Worm (Caenorhabditis elegans) whole organism, L4 larva: ENCODE measurements around the gene scl-13.

Experiments used
- F49E8.2 ChIP-seq: sonication (generic microtip); optimal IDR thresholded peaks from 2 replicates; lab custom pipeline; 2016; ENCODE audit warnings: missing compliant biosample characterization, mild to moderate bottlenecking, missing genetic modification characterization, borderline replicate concordance
- R02D3.7 ChIP-seq: fragments of 150-350 bp; sonication (generic microtip); optimal IDR thresholded peaks from 3 replicates; lab custom pipeline; 2014; ENCODE audit warnings: missing biosample characterization, missing genetic modification characterization
- T20F7.1 ChIP-seq: fragments of 200-800 bp; sonication (Bioruptor generic); optimal IDR thresholded peaks from 2 replicates; lab custom pipeline; 2018; ENCODE audit warnings: mild to moderate bottlenecking, missing genetic modification characterization, missing compliant biosample characterization
- T26A8.4 ChIP-seq: fragments of 200-800 bp; sonication (Bioruptor generic); IDR thresholded peaks from 2 replicates; pipeline ENCODE4 v1.3.6; 2022; ENCODE audit warnings: missing genetic modification characterization, missing compliant biosample characterization
- Y75B8A.6 ChIP-seq: fragments of 200-800 bp; sonication (Bioruptor generic); IDR thresholded peaks from 2 replicates; pipeline ENCODE4 v1.3.6; 2022; ENCODE audit warnings: missing genetic modification reagents, missing genetic modification characterization, missing compliant biosample characterization
- ZK337.2 ChIP-seq: fragments of 200-800 bp; sonication (Bioruptor generic); IDR thresholded peaks from 2 replicates; pipeline ENCODE4 v1.3.6; 2022; ENCODE audit warnings: missing genetic modification reagents, missing genetic modification characterization, missing compliant biosample characterization
- ZK546.5 ChIP-seq, 2 experiments: sonication (generic microtip); optimal IDR thresholded peaks; 2 replicates each; lab custom pipeline; 2017; ENCODE audit warnings: missing biosample characterization in 2 of 2, missing genetic modification characterization in 2 of 2
- ama-1 ChIP-seq: fragments of 150-350 bp; optimal IDR thresholded peaks from 2 replicates; lab custom pipeline; 2014; ENCODE audit warnings: inconsistent platforms, mixed read lengths
- ceh-44 ChIP-seq: fragments of 200-800 bp; sonication (Bioruptor generic); IDR thresholded peaks from 2 replicates; pipeline ENCODE4 v1.3.6; 2022; ENCODE audit warnings: missing genetic modification reagents, missing genetic modification characterization, missing compliant biosample characterization
- cey-2 ChIP-seq: sonication (generic microtip); optimal IDR thresholded peaks from 3 replicates; lab custom pipeline; 2017; ENCODE audit warnings: missing genetic modification characterization, mild to moderate bottlenecking, missing compliant biosample characterization, antibody characterized with exemption, borderline replicate concordance; ENCODE audit not compliant: insufficient read depth
- ctbp-1 ChIP-seq: fragments of 200-800 bp; sonication (Bioruptor generic); IDR thresholded peaks from 2 replicates; pipeline ENCODE4 v1.3.6; 2022; ENCODE audit warnings: missing genetic modification reagents, missing genetic modification characterization, missing compliant biosample characterization
- daf-12 ChIP-seq: fragments of 150-350 bp; optimal IDR thresholded peaks from 2 replicates; lab custom pipeline; 2014; ENCODE audit warnings: missing biosample characterization, missing genetic modification reagents, missing genetic modification characterization
- daf-16 ChIP-seq, 3 experiments: sonication (generic microtip); optimal IDR thresholded peaks; 2 replicates each; lab custom pipeline; 2016 to 2017; ENCODE audit warnings: missing genetic modification characterization in 3 of 3, missing genetic modification reagents in 3 of 3, mild to moderate bottlenecking in 2 of 3, missing compliant biosample characterization in 2 of 3, missing biosample characterization in 1 of 3, moderate library complexity in 1 of 3
- dmd-6 ChIP-seq: fragments of 200-800 bp; sonication (Bioruptor generic); IDR thresholded peaks from 2 replicates; pipeline ENCODE4 v1.3.6; 2022; ENCODE audit warnings: missing genetic modification reagents, missing genetic modification characterization, missing compliant biosample characterization
- duxl-1 ChIP-seq: sonication (generic microtip); optimal IDR thresholded peaks from 2 replicates; lab custom pipeline; 2016; ENCODE audit warnings: mild to moderate bottlenecking, missing genetic modification characterization, moderate library complexity, missing compliant biosample characterization; ENCODE audit not compliant: poor library complexity
- dve-1 ChIP-seq: sonication (generic microtip); optimal IDR thresholded peaks from 2 replicates; lab custom pipeline; 2017; ENCODE audit warnings: antibody characterized with exemption, mild to moderate bottlenecking, missing genetic modification characterization, missing compliant biosample characterization; ENCODE audit not compliant: insufficient read depth
- egl-27 ChIP-seq: sonication (generic microtip); optimal IDR thresholded peaks from 3 replicates; lab custom pipeline; 2017; ENCODE audit warnings: missing biosample characterization, missing genetic modification reagents, missing genetic modification characterization
- fos-1 ChIP-seq: fragments of 150-350 bp; optimal IDR thresholded peaks from 2 replicates; lab custom pipeline; 2014; ENCODE audit warnings: missing biosample characterization, missing genetic modification characterization
- hlh-30 ChIP-seq: sonication (generic microtip); optimal IDR thresholded peaks from 2 replicates; lab custom pipeline; 2017; ENCODE audit warnings: antibody characterized with exemption, mild to moderate bottlenecking, missing genetic modification characterization, missing compliant biosample characterization; ENCODE audit not compliant: insufficient read depth
- madf-5 ChIP-seq, 2 experiments: fragments of 200-800 bp; sonication (Bioruptor generic); IDR thresholded peaks; 2 replicates each; pipeline ENCODE4 v1.3.6; 2022; ENCODE audit warnings: missing compliant biosample characterization in 2 of 2, missing genetic modification characterization in 2 of 2
- mes-2 ChIP-seq: sonication (generic microtip); optimal IDR thresholded peaks from 2 replicates; lab custom pipeline; 2016; ENCODE audit warnings: missing genotype, mild to moderate bottlenecking, missing genetic modification characterization, missing compliant biosample characterization; ENCODE audit not compliant: poor library complexity, severe bottlenecking
- mxl-2 ChIP-seq: fragments of 200-800 bp; sonication (Bioruptor generic); conservative IDR thresholded peaks from 2 replicates; pipeline ENCODE4 v1.3.6; 2022; ENCODE audit warnings: missing genetic modification reagents, missing genetic modification characterization, missing compliant biosample characterization
- nhr-102 ChIP-seq: sonication (generic microtip); optimal IDR thresholded peaks from 2 replicates; lab custom pipeline; 2016; ENCODE audit warnings: mild to moderate bottlenecking, missing genetic modification characterization, moderate library complexity, missing compliant biosample characterization
- nhr-28 ChIP-seq: fragments of 150-350 bp; optimal IDR thresholded peaks from 2 replicates; lab custom pipeline; 2014; ENCODE audit warnings: missing biosample characterization, missing genetic modification characterization
- nhr-77 ChIP-seq: fragments of 150-350 bp; optimal IDR thresholded peaks from 2 replicates; lab custom pipeline; 2014; ENCODE audit warnings: missing biosample characterization, missing genetic modification characterization
- pha-4 ChIP-seq, 2 experiments: fragments of 150-350 bp in 1 of 2; fragments of 200-800 bp in 1 of 2; sonication (Bioruptor generic) in 1 of 2; IDR thresholded peaks in 1 of 2; optimal IDR thresholded peaks in 1 of 2; 2 replicates each; pipeline versions ENCODE4 v1.3.6 to Lab custom; 2014 to 2022; ENCODE audit warnings: missing genetic modification characterization in 2 of 2, missing genetic modification reagents in 2 of 2, missing biosample characterization in 1 of 2, missing compliant biosample characterization in 1 of 2
- pqm-1 ChIP-seq: sonication (generic microtip); optimal IDR thresholded peaks from 2 replicates; lab custom pipeline; 2017; ENCODE audit warnings: missing biosample characterization, missing genetic modification characterization
- set-16 ChIP-seq: fragments of 200-800 bp; sonication (Bioruptor generic); IDR thresholded peaks from 2 replicates; pipeline ENCODE4 v1.3.6; 2022; ENCODE audit warnings: missing genetic modification reagents, missing genetic modification characterization, missing compliant biosample characterization
- skn-1 ChIP-seq: fragments of 150-350 bp; optimal IDR thresholded peaks from 2 replicates; lab custom pipeline; 2014; ENCODE audit warnings: missing biosample characterization, missing genetic modification characterization
- unc-62 ChIP-seq, 3 experiments: fragments of 150-350 bp in 1 of 3; sonication (generic microtip); optimal IDR thresholded peaks in 2 of 3; peaks in 1 of 3; 1 replicate in 1 of 3; 2 replicates in 2 of 3; lab custom pipeline; 2014 to 2017; ENCODE audit warnings: missing biosample characterization in 3 of 3, missing genetic modification characterization in 3 of 3, missing genetic modification reagents in 3 of 3, missing genotype in 1 of 3
- zfp-2 ChIP-seq: sonication (generic microtip); optimal IDR thresholded peaks from 2 replicates; lab custom pipeline; 2016; ENCODE audit warnings: mild to moderate bottlenecking, missing genetic modification characterization, missing compliant biosample characterization
- zip-11 ChIP-seq: fragments of 200-800 bp; sonication (Bioruptor generic); IDR thresholded peaks from 2 replicates; pipeline ENCODE4 v1.3.6; 2022; ENCODE audit warnings: missing genetic modification characterization, missing compliant biosample characterization
- zip-2 ChIP-seq: fragments of 150-350 bp; optimal IDR thresholded peaks from 2 replicates; lab custom pipeline; 2014; ENCODE audit warnings: missing biosample characterization, missing genetic modification characterization
- ztf-11 ChIP-seq: fragments of 150-350 bp; optimal IDR thresholded peaks from 2 replicates; lab custom pipeline; 2014; ENCODE audit warnings: missing biosample characterization, missing genetic modification characterization

Gene scl-13

DNA sequence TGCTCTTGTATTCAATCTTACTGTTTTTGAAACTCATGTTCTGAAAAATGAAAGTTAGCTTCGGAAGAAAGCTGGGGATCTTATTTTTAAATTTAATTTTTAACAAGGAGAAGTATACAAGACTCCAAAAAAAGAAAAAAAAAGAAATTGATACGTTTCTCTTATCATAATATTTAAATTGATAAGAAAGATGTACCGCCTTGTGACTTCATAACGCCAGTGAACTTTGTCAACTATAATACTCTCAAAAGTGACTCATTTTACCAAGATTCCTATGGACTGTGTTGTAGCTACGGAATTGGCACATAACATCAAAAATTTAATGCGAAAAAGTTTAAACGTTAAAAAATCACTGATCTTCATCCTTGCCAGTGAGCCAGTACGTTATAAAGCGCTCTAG lies 40.3 kb upstream of the scl-13 start:
- peak; percentile 86 for TF ChIP-seq nhr-28
- TF ChIP-seq T20F7.1 (GFP tag; lab: Kevin White, UChicago), result peak; percentile 14
- TF ChIP-seq pha-4 (GFP tag; IDR thresholded peaks at IDR 0.05; lab: Robert Waterston, UW), result no peak
- no peak for TF ChIP-seq pha-4 (tag; optimal IDR thresholded peaks at IDR 0.05; lab: Kevin White, UChicago)
- TF ChIP-seq dmd-6 (GFP tag; lab: Robert Waterston, UW), result peak; percentile 80
- peak; percentile 1 for TF ChIP-seq hlh-30 (tag; lab: Kevin White, UChicago)
- no peak for TF ChIP-seq R02D3.7 (tag; lab: Kevin White, UChicago)
- TF ChIP-seq pqm-1, result peak; percentile 67
- TF ChIP-seq nhr-77, result peak; percentile 67
- no peak for TF ChIP-seq Y75B8A.6 (GFP tag; lab: Robert Waterston, UW)
- no peak for TF ChIP-seq fos-1 (tag; lab: Kevin White, UChicago)

DNA sequence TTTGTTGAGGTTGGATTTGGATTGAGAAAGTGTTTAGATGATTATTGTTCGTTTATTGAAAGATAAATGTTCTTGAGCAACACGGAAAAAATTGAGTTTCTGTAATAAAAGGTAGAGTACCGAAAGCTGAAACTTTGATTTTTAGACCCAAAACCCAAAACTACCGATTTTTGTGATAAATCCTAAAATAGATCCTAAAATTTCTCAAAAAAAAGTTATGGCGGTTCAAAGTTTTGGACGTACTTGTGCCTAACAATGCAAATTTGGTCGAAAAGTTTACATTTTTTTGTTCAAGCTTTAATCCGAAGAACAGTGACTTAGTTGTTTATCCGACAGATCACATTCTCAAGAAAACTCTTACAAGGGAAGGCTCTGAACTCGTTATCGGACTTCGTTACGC lies 35.8 kb upstream of the scl-13 start, which contains the start of gene nhr-185:
nhr-185 (minus strand) TSS at position 101 of the 400 bp plus-strand sequence.
- TF ChIP-seq unc-62 (GFP tag; optimal IDR thresholded peaks at IDR 0.05 in 1 of 2; lab: Kevin White, UChicago) (peak in 1 of 2 experiments; percentile 80), unc-62 (tag; optimal IDR thresholded peaks at IDR 0.05; lab: Kevin White, UChicago) (no peak), ztf-11 (tag; lab: Kevin White, UChicago) (no peak), zfp-2 (tag; lab: Kevin White, UChicago) (no peak), egl-27 (no peak), ama-1 (no peak), ZK546.5 (tag; optimal IDR thresholded peaks at IDR 0.05; lab: Kevin White, UChicago) (no peak), skn-1 (tag; lab: Kevin White, UChicago) (no peak), ZK337.2 (no peak)

DNA sequence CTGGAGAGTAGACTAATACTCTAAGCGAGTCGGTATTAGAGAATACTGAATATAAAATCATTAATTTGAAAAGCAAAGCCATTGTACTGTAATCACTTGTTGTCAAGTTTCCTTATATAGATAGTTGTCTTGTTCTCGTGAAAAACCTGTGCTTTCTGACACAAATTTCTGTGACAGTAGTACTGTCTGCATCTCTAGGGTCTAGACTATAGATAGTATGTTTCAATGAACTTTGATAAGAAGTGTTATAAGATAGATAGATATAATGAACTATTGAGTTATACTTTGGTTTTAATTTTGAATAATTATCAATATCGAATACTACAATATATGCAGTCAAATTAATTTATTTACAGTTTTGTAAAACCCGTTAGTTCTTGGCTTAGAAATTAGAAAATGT lies 32.5 kb upstream of the scl-13 start, which contains the start of gene ugt-32:
ugt-32 (minus strand) TSS at position 82 of the 400 bp plus-strand sequence.
- no peak for TF ChIP-seq zip-2 (tag; lab: Kevin White, UChicago)
- TF ChIP-seq pqm-1, result peak; percentile 45
- no peak for TF ChIP-seq R02D3.7 (tag; lab: Kevin White, UChicago)
- no peak for TF ChIP-seq pha-4 (GFP tag; IDR thresholded peaks at IDR 0.05; lab: Robert Waterston, UW)
- no peak for TF ChIP-seq pha-4 (tag; optimal IDR thresholded peaks at IDR 0.05; lab: Kevin White, UChicago)
- TF ChIP-seq ceh-44, result no peak
- TF ChIP-seq nhr-28, result peak; percentile 78

DNA sequence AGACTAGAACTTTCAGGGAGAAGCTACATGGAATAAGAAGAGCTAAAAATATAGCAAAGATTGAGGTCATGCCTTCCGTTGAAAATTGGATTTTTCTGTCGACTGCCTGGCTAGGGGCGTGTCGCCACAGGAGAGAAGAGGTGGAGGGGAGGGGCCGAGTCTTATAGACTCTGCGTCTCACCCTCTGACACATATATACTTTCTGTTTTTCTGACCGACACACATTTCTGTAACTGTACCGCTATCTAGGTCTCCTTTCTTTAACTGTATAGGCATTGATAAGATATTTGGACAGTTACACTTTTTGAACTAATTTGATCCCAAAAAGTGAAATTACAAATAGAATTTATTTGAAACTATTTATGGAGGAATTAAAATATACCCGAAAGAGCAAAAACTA lies 30.0 kb upstream of the scl-13 start:
- TF ChIP-seq pqm-1 (peak; percentile 18), zip-11 (GFP tag; lab: Robert Waterston, UW) (no peak), dmd-6 (GFP tag; lab: Robert Waterston, UW) (peak; percentile 63), dve-1 (tag; lab: Kevin White, UChicago) (no peak), cey-2 (tag; lab: Kevin White, UChicago) (no peak), mxl-2 (GFP tag; lab: Robert Waterston, UW) (no peak), fos-1 (tag; lab: Kevin White, UChicago) (no peak), daf-16 (GFP tag; optimal IDR thresholded peaks at IDR 0.05; lab: Kevin White, UChicago) (no peak), daf-16 (tag; optimal IDR thresholded peaks at IDR 0.05; lab: Kevin White, UChicago) (no peak), unc-62 (GFP tag; optimal IDR thresholded peaks at IDR 0.05 in 1 of 2; lab: Kevin White, UChicago) (no peak), unc-62 (tag; optimal IDR thresholded peaks at IDR 0.05; lab: Kevin White, UChicago) (no peak), mes-2 (tag; lab: Kevin White, UChicago) (no peak), T26A8.4 (GFP tag; lab: Robert Waterston, UW) (no peak), duxl-1 (peak; percentile 70), madf-5 (GFP tag; IDR thresholded peaks at IDR 0.05; lab: Robert Waterston, UW) (no peak), ceh-44 (no peak), F49E8.2 (tag; lab: Kevin White, UChicago) (no peak), nhr-102 (tag; lab: Kevin White, UChicago) (peak; percentile 60), ctbp-1 (no peak), set-16 (GFP tag; lab: Robert Waterston, UW) (no peak), daf-12 (tag; lab: Kevin White, UChicago) (no peak)
- TF ChIP-seq, all 104 proteins: peak for 4
